Fruit fly (Drosophila melanogaster) S2 (cell line): ENCODE results near the gene CG7632.

Experiments used
- CG8478 ChIP-seq: fragments of >200 bp; optimal IDR thresholded peaks from 2 replicates; lab custom pipeline; 2018
- CTCF ChIP-seq, 2 experiments: fragments of >200 bp; optimal IDR thresholded peaks; 2 replicates each; lab custom pipeline; 2018

The CG7632 gene

dm6 chr3L:21343254-21344083, 39.0 kb downstream of the CG7632 start, which contains the start of the genes Tbc1d8-9 and CG32436:
Gene Tbc1d8-9, minus strand, starts transcription at chr3L:21343716.
Gene CG32436, plus strand, starts transcription at chr3L:21344033.
- no peak for TF ChIP-seq CTCF (optimal IDR thresholded peaks at IDR 0.05; lab: Kevin White, UChicago)
- TF ChIP-seq CG8478 (lab: Kevin White, UChicago), result no peak

- TF ChIP-seq CTCF (optimal IDR thresholded peaks at IDR 0.05; lab: Kevin White, UChicago), result no peak
- TF ChIP-seq CG8478 (lab: Kevin White, UChicago), result no peak
Measured at dm6 chr3L:21346463-21347196, 42.1 kb downstream of the CG7632 start.

- TF ChIP-seq CG8478 (lab: Kevin White, UChicago) (no peak), CTCF (optimal IDR thresholded peaks at IDR 0.05; lab: Kevin White, UChicago) (no peak)
Measured at dm6 chr3L:21347197-21347831, 42.8 kb downstream of the CG7632 start.

dm6 chr3L:21348983-21349432, 44.5 kb downstream of the CG7632 start, which contains the start of gene ebd2:
Gene ebd2, minus strand, starts transcription at chr3L:21349288.
- no peak for TF ChIP-seq CTCF (optimal IDR thresholded peaks at IDR 0.05; lab: Kevin White, UChicago)
- no peak for TF ChIP-seq CG8478 (lab: Kevin White, UChicago)
